Worm (Caenorhabditis elegans) whole organism, L3 larva: ENCODE data around the gene rpl-11.1.

Experiments used
- R02D3.7 ChIP-seq: fragments of 150-350 bp; optimal IDR thresholded peaks from 2 replicates; lab custom pipeline; 2014; ENCODE audit warnings: missing biosample characterization, missing genetic modification characterization
- ZK546.5 ChIP-seq: sonication (generic microtip); optimal IDR thresholded peaks from 2 replicates; lab custom pipeline; 2017; ENCODE audit warnings: missing biosample characterization, missing genetic modification characterization
- aly-2 ChIP-seq: fragments of 150-350 bp; optimal IDR thresholded peaks from 2 replicates; lab custom pipeline; 2014; ENCODE audit warnings: missing biosample characterization, missing genetic modification characterization
- ceh-16 ChIP-seq: sonication (generic microtip); optimal IDR thresholded peaks from 2 replicates; lab custom pipeline; 2017; ENCODE audit warnings: missing biosample characterization, missing genetic modification characterization
- ceh-28 ChIP-seq: fragments of 150-350 bp; optimal IDR thresholded peaks from 2 replicates; lab custom pipeline; 2014; ENCODE audit warnings: missing biosample characterization, missing genetic modification reagents, missing genetic modification characterization
- ceh-82 ChIP-seq: fragments of 150-350 bp; optimal IDR thresholded peaks from 2 replicates; lab custom pipeline; 2014; ENCODE audit warnings: missing biosample characterization, missing genetic modification characterization
- egl-27 ChIP-seq: sonication (generic microtip); optimal IDR thresholded peaks from 4 replicates; lab custom pipeline; 2017; ENCODE audit warnings: missing biosample characterization, missing genetic modification reagents, missing genetic modification characterization
- egl-5 ChIP-seq: fragments of 150-350 bp; optimal IDR thresholded peaks from 2 replicates; lab custom pipeline; 2017; ENCODE audit warnings: missing biosample characterization, missing genetic modification reagents, missing genetic modification characterization, inconsistent platforms
- elt-1 ChIP-seq: fragments of 150-350 bp; optimal IDR thresholded peaks from 2 replicates; lab custom pipeline; 2014; ENCODE audit warnings: missing biosample characterization, missing genetic modification characterization
- elt-2 ChIP-seq: sonication (generic microtip); optimal IDR thresholded peaks from 2 replicates; lab custom pipeline; 2016; ENCODE audit warnings: missing genetic modification reagents, mild to moderate bottlenecking, missing genetic modification characterization, missing compliant biosample characterization
- elt-3 ChIP-seq, 3 experiments: fragments of 150-350 bp in 1 of 3; sonication (generic microtip) in 2 of 3; optimal IDR thresholded peaks; 2 replicates in 2 of 3; 4 replicates in 1 of 3; lab custom pipeline; 2014 to 2017; ENCODE audit warnings: missing biosample characterization in 3 of 3, missing genetic modification characterization in 3 of 3
- fkh-10 ChIP-seq: sonication (generic microtip); optimal IDR thresholded peaks from 2 replicates; lab custom pipeline; 2017; ENCODE audit warnings: missing biosample characterization, missing genetic modification reagents, missing genetic modification characterization
- fkh-2 ChIP-seq: fragments of 150-350 bp; optimal IDR thresholded peaks from 2 replicates; lab custom pipeline; 2014; ENCODE audit warnings: missing biosample characterization, missing genetic modification reagents, missing genetic modification characterization
- hmg-11 ChIP-seq: sonication (generic microtip); optimal IDR thresholded peaks from 2 replicates; lab custom pipeline; 2016; ENCODE audit warnings: missing genetic modification characterization, missing compliant biosample characterization
- jun-1 ChIP-seq: fragments of 150-350 bp; optimal IDR thresholded peaks from 2 replicates; lab custom pipeline; 2014; ENCODE audit warnings: missing biosample characterization, missing genetic modification reagents, missing genetic modification characterization
- lin-15B ChIP-seq: fragments of 150-350 bp; optimal IDR thresholded peaks from 2 replicates; lab custom pipeline; 2014; ENCODE audit warnings: missing biosample characterization, missing genetic modification characterization
- mdl-1 ChIP-seq: fragments of 150-350 bp; optimal IDR thresholded peaks from 2 replicates; lab custom pipeline; 2014; ENCODE audit warnings: missing biosample characterization, missing genetic modification characterization
- mml-1 ChIP-seq: fragments of 150-350 bp; sonication (generic microtip); optimal IDR thresholded peaks from 3 replicates; lab custom pipeline; 2014; ENCODE audit warnings: missing biosample characterization, missing genetic modification characterization
- nfya-1 ChIP-seq: sonication (generic microtip); optimal IDR thresholded peaks from 2 replicates; lab custom pipeline; 2017; ENCODE audit warnings: missing genetic modification characterization, mild to moderate bottlenecking, missing compliant biosample characterization, antibody characterized with exemption, moderate library complexity; ENCODE audit not compliant: insufficient read depth
- nhr-11 ChIP-seq: fragments of 150-350 bp; optimal IDR thresholded peaks from 2 replicates; lab custom pipeline; 2014; ENCODE audit warnings: missing biosample characterization, missing genetic modification characterization
- nhr-12 ChIP-seq: fragments of 150-350 bp; optimal IDR thresholded peaks from 2 replicates; lab custom pipeline; 2014; ENCODE audit warnings: missing biosample characterization, missing genetic modification characterization
- nhr-23 ChIP-seq: fragments of 150-350 bp; optimal IDR thresholded peaks from 2 replicates; lab custom pipeline; 2014; ENCODE audit warnings: missing biosample characterization, missing genetic modification reagents, missing genetic modification characterization
- nhr-25 ChIP-seq: sonication (generic microtip); optimal IDR thresholded peaks from 2 replicates; lab custom pipeline; 2017; ENCODE audit warnings: missing biosample characterization, missing genetic modification characterization
- nhr-28 ChIP-seq: fragments of 150-350 bp; optimal IDR thresholded peaks from 2 replicates; lab custom pipeline; 2014; ENCODE audit warnings: missing biosample characterization, missing genetic modification characterization
- nhr-43 ChIP-seq: sonication (generic microtip); optimal IDR thresholded peaks from 2 replicates; lab custom pipeline; 2016; ENCODE audit warnings: mild to moderate bottlenecking, missing genetic modification characterization, missing compliant biosample characterization; ENCODE audit not compliant: poor library complexity, severe bottlenecking
- nhr-67 ChIP-seq: fragments of 150-350 bp; optimal IDR thresholded peaks from 2 replicates; lab custom pipeline; 2014; ENCODE audit warnings: missing biosample characterization, missing genetic modification characterization
- nhr-76 ChIP-seq: fragments of 150-350 bp; sonication (generic microtip); optimal IDR thresholded peaks from 5 replicates; lab custom pipeline; 2014; ENCODE audit warnings: missing biosample characterization, missing genetic modification characterization
- nhr-77 ChIP-seq: fragments of 150-350 bp; optimal IDR thresholded peaks from 2 replicates; lab custom pipeline; 2014; ENCODE audit warnings: missing biosample characterization, missing genetic modification characterization
- sea-2 ChIP-seq: fragments of 150-350 bp; sonication (generic microtip); optimal IDR thresholded peaks from 4 replicates; lab custom pipeline; 2014; ENCODE audit warnings: missing biosample characterization, missing genetic modification reagents, missing genetic modification characterization
- tbx-2 ChIP-seq: sonication (generic microtip); optimal IDR thresholded peaks from 2 replicates; lab custom pipeline; 2016; ENCODE audit warnings: mild to moderate bottlenecking, missing genetic modification characterization, missing compliant biosample characterization
- unc-39 ChIP-seq: sonication (generic microtip); optimal IDR thresholded peaks from 4 replicates; lab custom pipeline; 2017; ENCODE audit warnings: missing biosample characterization, missing genetic modification characterization
- ztf-4 ChIP-seq: fragments of 150-350 bp; optimal IDR thresholded peaks from 2 replicates; lab custom pipeline; 2014; ENCODE audit warnings: missing biosample characterization, missing genetic modification characterization

The rpl-11.1 gene

ce11 chrV:3551765-3552164, 34.1 kb downstream of the rpl-11.1 start, which contains the start of gene grl-28:
Gene grl-28, minus strand, starts transcription at chrV:3551865.
- no peak for TF ChIP-seq ceh-28 (tag; lab: Kevin White, UChicago)
- no peak for TF ChIP-seq mml-1 (tag; lab: Kevin White, UChicago)
- TF ChIP-seq elt-1 (tag; lab: Kevin White, UChicago) = no peak
- TF ChIP-seq tbx-2 (tag; lab: Kevin White, UChicago) = no peak
- TF ChIP-seq ztf-4 (tag; lab: Kevin White, UChicago) = no peak
- no peak for TF ChIP-seq R02D3.7
- no peak for TF ChIP-seq egl-27 (tag; lab: Kevin White, UChicago)
- TF ChIP-seq fkh-2 (tag; lab: Kevin White, UChicago) = no peak
- no peak for TF ChIP-seq nfya-1 (tag; lab: Kevin White, UChicago)
- no peak for TF ChIP-seq nhr-28
- no peak for TF ChIP-seq nhr-43 (tag; lab: Kevin White, UChicago)
- TF ChIP-seq fkh-10 (GFP tag; lab: Kevin White, UChicago) = no peak
- TF ChIP-seq elt-2 (tag; lab: Kevin White, UChicago) = no peak
- no peak for TF ChIP-seq sea-2 (GFP tag; lab: Kevin White, UChicago)
- TF ChIP-seq ceh-82 (tag; lab: Kevin White, UChicago) = no peak
- no peak for TF ChIP-seq hmg-11 (tag; lab: Kevin White, UChicago)
- no peak for TF ChIP-seq aly-2 (tag; lab: Kevin White, UChicago)
- no peak for TF ChIP-seq unc-39 (tag; lab: Kevin White, UChicago)
- no peak for TF ChIP-seq nhr-67
- no peak for TF ChIP-seq nhr-77
- TF ChIP-seq, all 47 proteins: peak for 0

ce11 chrV:3549553-3549952, 36.3 kb downstream of the rpl-11.1 start, which contains the start of gene sri-21:
Gene sri-21, plus strand, starts transcription at chrV:3549853.
- no peak for TF ChIP-seq tbx-2 (tag; lab: Kevin White, UChicago)
- TF ChIP-seq ceh-28 (tag; lab: Kevin White, UChicago) = no peak
- no peak for TF ChIP-seq mdl-1 (tag; lab: Kevin White, UChicago)
- no peak for TF ChIP-seq fkh-10 (GFP tag; lab: Kevin White, UChicago)

ce11 chrV:3548798-3549197, 37.1 kb downstream of the rpl-11.1 start, which contains the start of gene srw-130:
Gene srw-130, minus strand, starts transcription at chrV:3548898.
- no peak for TF ChIP-seq nhr-76 (tag; lab: Kevin White, UChicago)
- TF ChIP-seq nhr-25 (tag; lab: Kevin White, UChicago) = no peak

ce11 chrV:3546517-3546916, 39.3 kb downstream of the rpl-11.1 start, which contains the start of gene srbc-68:
Gene srbc-68, minus strand, starts transcription at chrV:3546617.
- TF ChIP-seq elt-3 (tag; optimal IDR thresholded peaks at IDR 0.05; lab: Kevin White, UChicago) (no peak), nhr-28 (no peak)

ce11 chrV:3543344-3543743, 42.5 kb downstream of the rpl-11.1 start, which contains the start of gene nhr-222:
Gene nhr-222, minus strand, starts transcription at chrV:3543444.
- no peak for TF ChIP-seq nhr-23 (tag; lab: Kevin White, UChicago)
- TF ChIP-seq mdl-1 (tag; lab: Kevin White, UChicago) = no peak
- TF ChIP-seq fkh-10 (GFP tag; lab: Kevin White, UChicago) = no peak
- TF ChIP-seq nhr-12 (tag; lab: Kevin White, UChicago) = no peak
- TF ChIP-seq egl-5 = no peak
- no peak for TF ChIP-seq ZK546.5
- no peak for TF ChIP-seq lin-15B (tag; lab: Kevin White, UChicago)
- TF ChIP-seq nhr-11 (tag; lab: Kevin White, UChicago) = no peak
- no peak for TF ChIP-seq jun-1
- no peak for TF ChIP-seq nhr-25 (tag; lab: Kevin White, UChicago)
- no peak for TF ChIP-seq nfya-1 (tag; lab: Kevin White, UChicago)
- TF ChIP-seq R02D3.7 = no peak
- TF ChIP-seq, all 47 proteins: peak for 0

ce11 chrV:3541117-3541516, 44.7 kb downstream of the rpl-11.1 start, which contains the start of gene srbc-67:
Gene srbc-67, minus strand, starts transcription at chrV:3541217.
- TF ChIP-seq nhr-11 (tag; lab: Kevin White, UChicago) (no peak), nfya-1 (tag; lab: Kevin White, UChicago) (no peak), ceh-16 (tag; lab: Kevin White, UChicago) (no peak)
- TF ChIP-seq, all 47 proteins: peak for 0
